Fruit fly (Drosophila melanogaster) whole organism, embryonic: ENCODE results near the gene AMPdeam.

ENCODE experiments used
- CG12236 ChIP-seq: fragments of 200-800 bp; sonication (Bioruptor generic); optimal IDR thresholded peaks from 2 replicates; lab custom pipeline; 2016; ENCODE audit warnings: missing biosample characterization, missing genetic modification characterization
- croc ChIP-seq: fragments of 200-800 bp; sonication (Bioruptor generic); conservative IDR thresholded peaks from 3 replicates; pipeline ENCODE4 v1.3.6; 2022; ENCODE audit warnings: missing biosample characterization, missing genetic modification characterization
- sc ChIP-seq, 3 experiments: fragments of >200 bp in 2 of 3; fragments of 200-800 bp in 1 of 3; sonication (Bioruptor generic) in 1 of 3; optimal IDR thresholded peaks; 2 replicates in 2 of 3; 3 replicates in 1 of 3; lab custom pipeline; 2017; ENCODE audit warnings: mild to moderate bottlenecking in 1 of 3, missing biosample characterization in 1 of 3, missing genetic modification characterization in 1 of 3, missing genetic modification reagents in 1 of 3
- unpg ChIP-seq: fragments of 200-800 bp; sonication (Bioruptor generic); optimal IDR thresholded peaks from 3 replicates; lab custom pipeline; 2018; ENCODE audit warnings: missing biosample characterization, mild to moderate bottlenecking, missing genetic modification characterization, moderate library complexity

- TF ChIP-seq croc (GFP tag; lab: Robert Waterston, UW): no peak
- no peak for TF ChIP-seq sc (optimal IDR thresholded peaks at IDR 0.05; lab: Kevin White, UChicago)
- TF ChIP-seq sc (GFP tag; optimal IDR thresholded peaks at IDR 0.05; lab: Kevin White, UChicago): no peak
- peak; percentile 63 for TF ChIP-seq unpg (GFP tag; lab: Kevin White, UChicago)
- no peak for TF ChIP-seq CG12236 (GFP tag; lab: Kevin White, UChicago)
Measured at dm6 chrX:13817418-13818171, 28.1 kb downstream of the AMPdeam start.
